Fruit fly (Drosophila melanogaster): ENCODE data around the gene Pa1.

The Pa1 gene

dm6 chrX:11390625-11391363 lies 31.8 kb downstream of the Pa1 start (continued):
- TF ChIP-seq fd59A (GFP tag; optimal IDR thresholded peaks at IDR 0.05) (peak; percentile 39), CG8632 (GFP tag; optimal IDR thresholded peaks at IDR 0.05) (peak; percentile 31), Sox102F (GFP tag; optimal IDR thresholded peaks at IDR 0.05) (peak; percentile 46), CG32006 (GFP tag; optimal IDR thresholded peaks at IDR 0.05) (peak; percentile 87), Hr4 (GFP tag; optimal IDR thresholded peaks at IDR 0.05) (peak; percentile 75), Eip75B (GFP tag; optimal IDR thresholded peaks at IDR 0.05) (peak; percentile 68), Met (GFP tag; optimal IDR thresholded peaks at IDR 0.05) (peak; percentile 55), fkh (GFP tag; optimal IDR thresholded peaks at IDR 0.05) (peak; percentile 5), Ets21C (GFP tag; optimal IDR thresholded peaks at IDR 0.05) (no peak)

dm6 chrX:11391364-11391915 lies 32.4 kb downstream of the Pa1 start:
- TF ChIP-seq CG6792 (GFP tag; optimal IDR thresholded peaks at IDR 0.05) = no peak
- peak; percentile 24; the same call in 1 of the 2 replicates for TF ChIP-seq Gug (GFP tag; IDR thresholded peaks at IDR 0.05)
- TF ChIP-seq Hr38 (GFP tag; optimal IDR thresholded peaks at IDR 0.05) = no peak
- TF ChIP-seq CG6163 (GFP tag; IDR thresholded peaks at IDR 0.05) = peak; percentile 26; the same call in 1 of the 3 replicates

dm6 chrX:11393003-11393620 lies 34.1 kb downstream of the Pa1 start:
- TF ChIP-seq lz (GFP tag; optimal IDR thresholded peaks at IDR 0.05) (no peak), Met (GFP tag; optimal IDR thresholded peaks at IDR 0.05) (no peak), cyc (GFP tag; optimal IDR thresholded peaks at IDR 0.05) (peak; percentile 16), CG10631 (GFP tag; optimal IDR thresholded peaks at IDR 0.05) (peak; percentile 9), Eip78C (GFP tag) (peak; percentile 63), CG9139 (GFP tag; optimal IDR thresholded peaks at IDR 0.05) (no peak), CG16779 (tag; optimal IDR thresholded peaks at IDR 0.05) (no peak), OdsH (GFP tag; optimal IDR thresholded peaks at IDR 0.05) (no peak), Sox14 (GFP tag; optimal IDR thresholded peaks at IDR 0.05) (no peak), CG7368 (GFP tag; optimal IDR thresholded peaks at IDR 0.05) (no peak), dsx (GFP tag; optimal IDR thresholded peaks at IDR 0.05; ENCODE audit: poor library complexity, severe bottlenecking) (no peak), CG31627 (GFP tag; optimal IDR thresholded peaks at IDR 0.05) (peak; percentile 22), topi (GFP tag; optimal IDR thresholded peaks at IDR 0.05) (no peak), CG15336 (GFP tag; IDR thresholded peaks at IDR 0.05) (0 out of 2 replicates have a peak, but pooled peaks have one; percentile 6), CG11902 (GFP tag; optimal IDR thresholded peaks at IDR 0.05) (no peak), CG11762 (GFP tag; optimal IDR thresholded peaks at IDR 0.05; ENCODE audit: insufficient read depth) (no peak), Ets96B (tag; optimal IDR thresholded peaks at IDR 0.05) (no peak), fkh (GFP tag; optimal IDR thresholded peaks at IDR 0.05) (peak; percentile 18), fd59A (GFP tag; optimal IDR thresholded peaks at IDR 0.05) (no peak), CG3032 (tag; optimal IDR thresholded peaks at IDR 0.05) (no peak), Eip75B (GFP tag; optimal IDR thresholded peaks at IDR 0.05) (no peak), Sox15 (GFP tag; optimal IDR thresholded peaks at IDR 0.05) (no peak), CG34406 (GFP tag; optimal IDR thresholded peaks at IDR 0.05) (no peak), achi (GFP tag; optimal IDR thresholded peaks at IDR 0.05) (no peak), esn (GFP tag; optimal IDR thresholded peaks at IDR 0.05) (peak; percentile 23), acj6 (GFP tag; optimal IDR thresholded peaks at IDR 0.05) (no peak), CG6854 (GFP tag; optimal IDR thresholded peaks at IDR 0.05) (no peak), CG10669 (GFP tag; optimal IDR thresholded peaks at IDR 0.05) (no peak), CG6163 (GFP tag; IDR thresholded peaks at IDR 0.05) (no peak), CG32006 (GFP tag; optimal IDR thresholded peaks at IDR 0.05) (no peak)
